Worm (Caenorhabditis elegans) whole organism, mixed stage, embryonic: ENCODE measurements around the gene aff-1.
A peak's percentile ranks its signal among the peaks of the same experiment; 100 is the strongest.

Experiments
- M03D4.4 ChIP-seq: sonication (generic microtip); optimal IDR thresholded peaks from 2 replicates; lab custom pipeline; 2017; ENCODE audit warnings: mild to moderate bottlenecking, missing genetic modification characterization, missing compliant biosample characterization
- bed-3 ChIP-seq: fragments of 200-800 bp; sonication (Bioruptor generic); optimal IDR thresholded peaks from 3 replicates; lab custom pipeline; 2018; ENCODE audit warnings: mild to moderate bottlenecking, missing genetic modification characterization, moderate library complexity, missing compliant biosample characterization
- blmp-1 ChIP-seq: fragments of 150-350 bp; optimal IDR thresholded peaks from 2 replicates; lab custom pipeline; 2014; ENCODE audit warnings: missing biosample characterization, missing genetic modification characterization
- ceh-39 ChIP-seq: fragments of 150-350 bp; optimal IDR thresholded peaks from 2 replicates; lab custom pipeline; 2014; ENCODE audit warnings: missing biosample characterization, missing genetic modification characterization
- ceh-43 ChIP-seq: fragments of 200-800 bp; sonication (Bioruptor generic); optimal IDR thresholded peaks from 2 replicates; lab custom pipeline; 2018; ENCODE audit warnings: mild to moderate bottlenecking, missing genetic modification characterization, moderate library complexity, missing compliant biosample characterization
- ceh-83 ChIP-seq: fragments of 200-800 bp; sonication (Bioruptor generic); optimal IDR thresholded peaks from 2 replicates; lab custom pipeline; 2018; ENCODE audit warnings: mild to moderate bottlenecking, missing genetic modification characterization, missing compliant biosample characterization
- ces-1 ChIP-seq: fragments of 150-350 bp; optimal IDR thresholded peaks from 2 replicates; lab custom pipeline; 2014; ENCODE audit warnings: missing biosample characterization, missing genetic modification reagents, missing genetic modification characterization
- cnd-1 ChIP-seq: fragments of 200-800 bp; sonication (Bioruptor generic); optimal IDR thresholded peaks from 2 replicates; lab custom pipeline; 2018; ENCODE audit warnings: mild to moderate bottlenecking, missing genetic modification characterization, missing compliant biosample characterization
- drap-1 ChIP-seq: fragments of 200-800 bp; sonication (Bioruptor generic); optimal IDR thresholded peaks from 3 replicates; lab custom pipeline; 2018; ENCODE audit warnings: mild to moderate bottlenecking, missing genetic modification characterization, missing compliant biosample characterization
- elt-1 ChIP-seq: sonication (generic microtip); optimal IDR thresholded peaks from 2 replicates; lab custom pipeline; 2017; ENCODE audit warnings: missing genetic modification characterization, mild to moderate bottlenecking, missing compliant biosample characterization, antibody characterized with exemption, moderate library complexity, borderline replicate concordance; ENCODE audit not compliant: insufficient read depth
- elt-3 ChIP-seq: fragments of 150-350 bp; optimal IDR thresholded peaks from 2 replicates; lab custom pipeline; 2014; ENCODE audit warnings: missing biosample characterization, missing genetic modification characterization
- flh-1 ChIP-seq: fragments of 200-800 bp; sonication (Bioruptor generic); optimal IDR thresholded peaks from 2 replicates; lab custom pipeline; 2018; ENCODE audit warnings: mild to moderate bottlenecking, missing genetic modification characterization, moderate library complexity, missing compliant biosample characterization
- ham-2 ChIP-seq: fragments of 200-800 bp; sonication (Bioruptor generic); optimal IDR thresholded peaks from 2 replicates; lab custom pipeline; 2018; ENCODE audit warnings: mild to moderate bottlenecking, missing genetic modification characterization, missing compliant biosample characterization
- hlh-1 ChIP-seq: fragments of 150-350 bp; optimal IDR thresholded peaks from 2 replicates; lab custom pipeline; 2014; ENCODE audit warnings: missing biosample characterization, missing genetic modification reagents, missing genetic modification characterization
- lin-13 ChIP-seq: fragments of 150-350 bp; optimal IDR thresholded peaks from 2 replicates; lab custom pipeline; 2014; ENCODE audit warnings: missing biosample characterization, missing genetic modification characterization
- lin-32 ChIP-seq: fragments of 200-800 bp; sonication (Bioruptor generic); optimal IDR thresholded peaks from 2 replicates; lab custom pipeline; 2018; ENCODE audit warnings: mild to moderate bottlenecking, missing genetic modification characterization, missing compliant biosample characterization
- lsy-2 ChIP-seq: fragments of 150-350 bp; optimal IDR thresholded peaks from 2 replicates; lab custom pipeline; 2014; ENCODE audit warnings: missing biosample characterization, missing genetic modification characterization
- mab-5 ChIP-seq: fragments of 150-350 bp; optimal IDR thresholded peaks from 2 replicates; lab custom pipeline; 2014; ENCODE audit warnings: missing biosample characterization, missing genetic modification characterization
- mep-1 ChIP-seq: fragments of 150-350 bp; optimal IDR thresholded peaks from 2 replicates; lab custom pipeline; 2017; ENCODE audit warnings: missing biosample characterization, missing genetic modification reagents, missing genetic modification characterization, inconsistent platforms
- mls-2 ChIP-seq: sonication (generic microtip); optimal IDR thresholded peaks from 2 replicates; lab custom pipeline; 2016; ENCODE audit warnings: mild to moderate bottlenecking, missing genetic modification characterization, moderate library complexity, missing compliant biosample characterization
- nhr-12 ChIP-seq: fragments of 150-350 bp; optimal IDR thresholded peaks from 2 replicates; lab custom pipeline; 2014; ENCODE audit warnings: missing biosample characterization, missing genetic modification characterization
- nhr-2 ChIP-seq: fragments of 150-350 bp; optimal IDR thresholded peaks from 2 replicates; lab custom pipeline; 2014; ENCODE audit warnings: missing biosample characterization, missing genetic modification characterization
- nhr-237 ChIP-seq: fragments of 150-350 bp; optimal IDR thresholded peaks from 2 replicates; lab custom pipeline; 2014; ENCODE audit warnings: missing biosample characterization, missing genetic modification characterization
- nhr-28 ChIP-seq: fragments of 150-350 bp; optimal IDR thresholded peaks from 2 replicates; lab custom pipeline; 2014; ENCODE audit warnings: missing biosample characterization, missing genetic modification characterization
- nhr-76 ChIP-seq: sonication (generic microtip); optimal IDR thresholded peaks from 2 replicates; lab custom pipeline; 2017; ENCODE audit warnings: missing biosample characterization, missing genetic modification characterization
- pha-4 ChIP-seq: fragments of 150-350 bp; optimal IDR thresholded peaks from 2 replicates; lab custom pipeline; 2018; ENCODE audit warnings: missing biosample characterization, missing genetic modification reagents, missing genetic modification characterization
- sem-2 ChIP-seq: fragments of 200-800 bp; sonication (Bioruptor generic); optimal IDR thresholded peaks from 2 replicates; lab custom pipeline; 2018; ENCODE audit warnings: mild to moderate bottlenecking, missing genetic modification characterization, missing compliant biosample characterization
- snpc-4 ChIP-seq: fragments of 150-350 bp; optimal IDR thresholded peaks from 2 replicates; lab custom pipeline; 2014; ENCODE audit warnings: missing biosample characterization, missing genetic modification characterization
- sptf-1 ChIP-seq: sonication (generic microtip); optimal IDR thresholded peaks from 2 replicates; lab custom pipeline; 2017; ENCODE audit warnings: mild to moderate bottlenecking, missing genetic modification characterization, moderate library complexity, missing compliant biosample characterization
- tbx-8 ChIP-seq: fragments of 200-800 bp; sonication (Bioruptor generic); optimal IDR thresholded peaks from 2 replicates; lab custom pipeline; 2018; ENCODE audit warnings: mild to moderate bottlenecking, missing genetic modification characterization, moderate library complexity, missing compliant biosample characterization
- unc-120 ChIP-seq: sonication (generic microtip); optimal IDR thresholded peaks from 2 replicates; lab custom pipeline; 2017; ENCODE audit warnings: missing genetic modification characterization, missing compliant biosample characterization; ENCODE audit not compliant: poor library complexity, severe bottlenecking
- unc-39 ChIP-seq: fragments of 150-350 bp; optimal IDR thresholded peaks from 2 replicates; lab custom pipeline; 2014; ENCODE audit warnings: missing biosample characterization, missing genetic modification characterization
- unc-62 ChIP-seq: fragments of 150-350 bp; optimal IDR thresholded peaks from 2 replicates; lab custom pipeline; 2014; ENCODE audit warnings: missing biosample characterization, missing genetic modification reagents, missing genetic modification characterization
- zip-8 ChIP-seq: fragments of 150-350 bp; optimal IDR thresholded peaks from 2 replicates; lab custom pipeline; 2014; ENCODE audit warnings: missing biosample characterization, missing genetic modification characterization
- ztf-11 ChIP-seq: fragments of 150-350 bp; optimal IDR thresholded peaks from 2 replicates; lab custom pipeline; 2014; ENCODE audit warnings: missing biosample characterization, missing genetic modification characterization

aff-1 gene

DNA sequence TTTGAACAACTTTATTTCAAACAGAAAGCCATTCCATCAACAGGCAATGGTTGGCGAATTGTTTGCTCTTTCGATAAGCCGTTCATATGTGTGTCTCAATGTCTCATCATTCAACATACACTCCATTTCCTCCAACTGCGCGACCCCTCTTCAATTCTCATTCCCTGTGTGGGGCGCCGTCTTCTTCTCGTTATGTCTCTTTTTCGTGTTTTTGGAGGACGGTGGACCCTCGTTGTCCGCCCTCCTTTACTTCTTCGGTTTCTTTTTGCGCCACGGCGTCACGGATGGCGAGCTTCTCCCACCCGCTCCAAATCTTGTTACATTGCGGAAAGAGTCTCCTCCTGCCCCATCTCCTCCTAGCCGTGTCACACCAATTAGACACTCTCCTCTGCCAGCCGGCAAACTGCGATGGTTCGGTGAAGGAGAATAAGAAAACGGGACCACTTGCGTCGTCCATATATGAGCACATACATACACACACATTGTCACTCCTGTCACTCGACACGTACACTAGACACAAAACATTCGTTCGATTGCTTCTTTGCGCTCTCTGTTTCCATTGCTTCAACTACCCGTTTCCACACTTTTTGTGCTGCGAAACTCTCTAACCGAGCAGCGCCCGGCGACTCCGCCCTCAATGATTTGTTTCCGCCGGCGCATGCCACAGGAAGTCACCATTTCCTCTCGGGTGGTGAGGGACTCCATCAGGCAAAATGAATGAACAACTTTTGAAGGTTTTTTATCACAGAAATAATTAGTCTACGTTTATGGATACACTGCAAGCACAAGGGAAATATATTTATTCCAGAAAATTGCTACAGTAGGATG, 35.3 kb downstream of the aff-1 start:
- TF ChIP-seq ces-1 (GFP tag; lab: Kevin White, UChicago) (peak; percentile 81), cnd-1 (peak; percentile 2), unc-39 (tag; lab: Kevin White, UChicago) (no peak), lin-13 (tag; lab: Kevin White, UChicago) (no peak), ham-2 (GFP tag; lab: Kevin White, UChicago) (no peak), hlh-1 (tag; lab: Kevin White, UChicago) (no peak), M03D4.4 (tag; lab: Kevin White, UChicago) (no peak), sptf-1 (tag; lab: Kevin White, UChicago) (peak; percentile 59), unc-62 (GFP tag; lab: Kevin White, UChicago) (no peak), pha-4 (tag; lab: Kevin White, UChicago) (peak; percentile 2), unc-120 (peak; percentile 28), bed-3 (GFP tag; lab: Kevin White, UChicago) (no peak)

DNA sequence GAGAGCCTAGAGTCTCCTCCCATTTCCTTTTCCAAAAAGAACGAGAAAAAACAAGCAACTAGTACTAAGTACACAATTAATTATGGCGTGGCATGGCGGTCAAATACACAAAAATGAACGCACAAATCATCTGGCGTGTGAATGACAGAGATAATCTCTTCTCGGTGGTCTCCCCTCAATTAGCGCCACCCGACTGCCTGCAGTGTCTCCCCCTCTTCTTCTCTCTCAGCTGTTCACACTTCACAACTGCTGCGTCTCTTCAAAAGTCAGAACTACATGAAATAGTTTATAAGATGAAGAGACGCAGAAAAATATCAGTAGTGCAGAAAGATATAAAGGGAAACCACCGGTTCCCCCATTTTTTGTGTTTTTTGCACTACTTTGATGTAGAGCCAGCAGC, 36.2 kb downstream of the aff-1 start:
- peak; percentile 67 for TF ChIP-seq nhr-2 (tag; lab: Kevin White, UChicago)
- TF ChIP-seq ham-2 (GFP tag; lab: Kevin White, UChicago) = peak; percentile 72
- peak; percentile 6 for TF ChIP-seq unc-120
- peak; percentile 53 for TF ChIP-seq sptf-1 (tag; lab: Kevin White, UChicago)
- peak; percentile 20 for TF ChIP-seq sem-2 (GFP tag; lab: Kevin White, UChicago)
- peak; percentile 12 for TF ChIP-seq pha-4 (tag; lab: Kevin White, UChicago)
- TF ChIP-seq tbx-8 (GFP tag; lab: Kevin White, UChicago) = no peak
- TF ChIP-seq ces-1 (GFP tag; lab: Kevin White, UChicago) = peak; percentile 81
- TF ChIP-seq nhr-12 = no peak
- TF ChIP-seq lin-13 (tag; lab: Kevin White, UChicago) = no peak
- TF ChIP-seq hlh-1 (tag; lab: Kevin White, UChicago) = peak; percentile 94
- TF ChIP-seq mls-2 (tag; lab: Kevin White, UChicago) = peak; percentile 68
- peak; percentile 42 for TF ChIP-seq elt-1
- TF ChIP-seq drap-1 (GFP tag; lab: Kevin White, UChicago) = no peak
- TF ChIP-seq mep-1 (tag; lab: Kevin White, UChicago) = peak; percentile 51
- TF ChIP-seq bed-3 (GFP tag; lab: Kevin White, UChicago) = peak; percentile 14
- peak; percentile 89 for TF ChIP-seq unc-62 (GFP tag; lab: Kevin White, UChicago)
- no peak for TF ChIP-seq blmp-1 (tag; lab: Kevin White, UChicago)
- TF ChIP-seq M03D4.4 (tag; lab: Kevin White, UChicago) = peak; percentile 21
- TF ChIP-seq nhr-28 (tag; lab: Kevin White, UChicago) = no peak
- no peak for TF ChIP-seq ceh-39 (tag; lab: Kevin White, UChicago)
- peak; percentile 34 for TF ChIP-seq nhr-237
- TF ChIP-seq unc-39 (tag; lab: Kevin White, UChicago) = no peak
- TF ChIP-seq cnd-1 = peak; percentile 64
- TF ChIP-seq, all 35 proteins: peak for 16

DNA sequence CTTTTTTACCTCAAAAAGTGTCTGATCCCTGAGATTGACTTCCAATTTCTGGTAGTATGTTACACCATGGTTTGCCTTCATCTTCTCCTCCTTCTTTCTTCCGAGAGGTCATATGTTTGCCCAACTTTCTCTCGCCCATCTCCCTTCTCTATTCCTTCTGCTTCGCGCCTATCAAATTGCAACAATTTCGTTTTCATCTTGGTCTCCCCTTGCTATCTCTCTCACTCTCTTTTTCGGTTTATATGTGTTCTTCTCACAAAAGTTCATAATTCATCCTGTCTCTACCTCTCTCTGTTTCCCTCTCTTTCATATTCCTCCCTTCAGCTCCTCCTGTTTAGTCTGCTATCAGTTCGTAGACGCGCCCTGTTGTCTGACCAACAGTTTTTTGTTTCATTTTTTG, 36.8 kb downstream of the aff-1 start:
- TF ChIP-seq sem-2 (GFP tag; lab: Kevin White, UChicago) = no peak
- TF ChIP-seq bed-3 (GFP tag; lab: Kevin White, UChicago) = no peak
- TF ChIP-seq zip-8 (tag; lab: Kevin White, UChicago) = no peak
- TF ChIP-seq lsy-2 (tag; lab: Kevin White, UChicago) = no peak
- no peak for TF ChIP-seq elt-1
- TF ChIP-seq nhr-237 = no peak
- no peak for TF ChIP-seq snpc-4
- TF ChIP-seq lin-13 (tag; lab: Kevin White, UChicago) = no peak
- no peak for TF ChIP-seq pha-4 (tag; lab: Kevin White, UChicago)
- TF ChIP-seq nhr-12 = no peak
- TF ChIP-seq nhr-76 = no peak
- no peak for TF ChIP-seq M03D4.4 (tag; lab: Kevin White, UChicago)
- peak; percentile 83 for TF ChIP-seq unc-120
- TF ChIP-seq ceh-39 (tag; lab: Kevin White, UChicago) = no peak
- no peak for TF ChIP-seq elt-3
- TF ChIP-seq hlh-1 (tag; lab: Kevin White, UChicago) = peak; percentile 72
- TF ChIP-seq lin-32 (GFP tag; lab: Kevin White, UChicago) = no peak
- no peak for TF ChIP-seq mep-1 (tag; lab: Kevin White, UChicago)
- no peak for TF ChIP-seq tbx-8 (GFP tag; lab: Kevin White, UChicago)
- TF ChIP-seq ceh-83 (GFP tag; lab: Kevin White, UChicago) = no peak
- TF ChIP-seq blmp-1 (tag; lab: Kevin White, UChicago) = peak; percentile 76
- no peak for TF ChIP-seq unc-39 (tag; lab: Kevin White, UChicago)
- no peak for TF ChIP-seq nhr-28 (tag; lab: Kevin White, UChicago)
- TF ChIP-seq nhr-2 (tag; lab: Kevin White, UChicago) = no peak
- TF ChIP-seq ham-2 (GFP tag; lab: Kevin White, UChicago) = no peak
- TF ChIP-seq flh-1 (GFP tag; lab: Kevin White, UChicago) = no peak
- TF ChIP-seq sptf-1 (tag; lab: Kevin White, UChicago) = no peak
- peak; percentile 7 for TF ChIP-seq unc-62 (GFP tag; lab: Kevin White, UChicago)
- no peak for TF ChIP-seq mls-2 (tag; lab: Kevin White, UChicago)
- no peak for TF ChIP-seq ztf-11 (tag; lab: Kevin White, UChicago)
- TF ChIP-seq ceh-43 (GFP tag; lab: Kevin White, UChicago) = no peak
- TF ChIP-seq cnd-1 = no peak
- TF ChIP-seq drap-1 (GFP tag; lab: Kevin White, UChicago) = no peak
- TF ChIP-seq mab-5 (tag; lab: Kevin White, UChicago) = no peak
- peak; percentile 54 for TF ChIP-seq ces-1 (GFP tag; lab: Kevin White, UChicago)
- TF ChIP-seq, all 35 proteins: peak for 5
